Worm (Caenorhabditis elegans): ENCODE measurements around the gene Y53F4B.20.

The Y53F4B.20 gene

DNA sequence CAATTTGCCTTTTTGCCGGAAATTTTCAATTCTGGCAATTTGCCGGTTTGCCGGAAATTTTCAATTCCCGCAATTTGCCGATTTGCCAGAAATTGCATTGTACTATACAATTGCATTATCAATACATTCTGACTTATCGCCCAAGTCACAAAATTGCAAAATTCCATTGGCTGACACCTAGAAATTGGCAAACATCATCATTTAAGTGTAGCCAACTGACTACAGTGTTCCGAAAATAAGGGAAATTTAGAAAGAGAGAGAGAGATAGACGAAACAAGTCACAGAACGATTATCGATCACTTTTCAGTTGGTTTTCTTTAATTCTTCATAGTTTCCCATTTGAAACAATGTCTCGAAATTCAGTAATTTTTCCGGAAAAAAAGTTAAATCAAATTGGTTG lies 27.1 kb downstream of the Y53F4B.20 start:
- TF ChIP-seq zag-1 (tag; optimal IDR thresholded peaks at IDR 0.05) (no peak), egl-27 (tag; optimal IDR thresholded peaks at IDR 0.05) (no peak), xbp-1 (tag; optimal IDR thresholded peaks at IDR 0.05) (no peak), dsc-1 (tag; optimal IDR thresholded peaks at IDR 0.05) (no peak), efl-3 (GFP tag; optimal IDR thresholded peaks at IDR 0.05) (no peak), jun-1 (tag; optimal IDR thresholded peaks at IDR 0.05) (no peak), fkh-10 (GFP tag; optimal IDR thresholded peaks at IDR 0.05) (no peak), aha-1 (tag; optimal IDR thresholded peaks at IDR 0.05) (no peak), unc-98 (GFP tag; IDR thresholded peaks at IDR 0.05) (no peak), unc-62 (GFP tag; optimal IDR thresholded peaks at IDR 0.05) (no peak), unc-86 (tag; optimal IDR thresholded peaks at IDR 0.05) (no peak), efl-1 (optimal IDR thresholded peaks at IDR 0.05) (no peak), efl-1 (GFP tag; optimal IDR thresholded peaks at IDR 0.05 in 1 of 2) (peak in 1 of 2 experiments; percentile 78), pax-3 (tag; optimal IDR thresholded peaks at IDR 0.05) (no peak), ztf-4 (tag; optimal IDR thresholded peaks at IDR 0.05) (no peak), C16A3.4 (tag; optimal IDR thresholded peaks at IDR 0.05) (peak; percentile 0), elt-2 (tag; optimal IDR thresholded peaks at IDR 0.05) (peak; percentile 60), swsn-7 (tag; optimal IDR thresholded peaks at IDR 0.05) (no peak), lin-14 (GFP tag; optimal IDR thresholded peaks at IDR 0.05) (no peak), nhr-12 (tag; optimal IDR thresholded peaks at IDR 0.05) (no peak), irx-1 (tag; optimal IDR thresholded peaks at IDR 0.05) (no peak), nhr-47 (tag; optimal IDR thresholded peaks at IDR 0.05) (no peak), nhr-77 (tag; optimal IDR thresholded peaks at IDR 0.05) (no peak), skn-1 (tag; optimal IDR thresholded peaks at IDR 0.05) (no peak), nhr-19 (GFP tag; conservative IDR thresholded peaks at IDR 0.05) (peak; percentile 46), snu-23 (GFP tag; optimal IDR thresholded peaks at IDR 0.05) (peak; percentile 50), blmp-1 (tag; optimal IDR thresholded peaks at IDR 0.05) (peak; percentile 72), pag-3 (tag; optimal IDR thresholded peaks at IDR 0.05; ENCODE audit: borderline replicate concordance, insufficient read depth) (no peak), mep-1 (tag; optimal IDR thresholded peaks at IDR 0.05) (no peak), alr-1 (tag; optimal IDR thresholded peaks at IDR 0.05; ENCODE audit: borderline replicate concordance) (no peak), nhr-28 (tag; optimal IDR thresholded peaks at IDR 0.05) (no peak), nhr-90 (tag; optimal IDR thresholded peaks at IDR 0.05; ENCODE audit: poor library complexity) (peak; percentile 12), lin-15B (tag; optimal IDR thresholded peaks at IDR 0.05) (no peak), sup-37 (GFP tag; optimal IDR thresholded peaks at IDR 0.05) (no peak), elt-3 (tag; optimal IDR thresholded peaks at IDR 0.05) (peak in 1 of 6 experiments; percentile 4), unc-30 (tag; optimal IDR thresholded peaks at IDR 0.05) (no peak), mdl-1 (tag; optimal IDR thresholded peaks at IDR 0.05) (no peak), nhr-85 (tag) (peak; percentile 59), sox-4 (tag; optimal IDR thresholded peaks at IDR 0.05) (no peak), egl-13 (tag; optimal IDR thresholded peaks at IDR 0.05) (no peak), lsy-2 (tag; optimal IDR thresholded peaks at IDR 0.05) (no peak), nhr-71 (tag; optimal IDR thresholded peaks at IDR 0.05) (peak; percentile 33), hlh-17 (GFP tag; optimal IDR thresholded peaks at IDR 0.05; ENCODE audit: borderline replicate concordance) (no peak), nhr-20 (tag; optimal IDR thresholded peaks at IDR 0.05) (peak; percentile 86), lin-39 (tag; optimal IDR thresholded peaks at IDR 0.05) (no peak), lin-35 (GFP tag; optimal IDR thresholded peaks at IDR 0.05) (peak in 1 of 2 experiments; percentile 54), ceh-63 (GFP tag; optimal IDR thresholded peaks at IDR 0.05) (no peak), ceh-90 (tag; optimal IDR thresholded peaks at IDR 0.05) (no peak), pqm-1 (tag; optimal IDR thresholded peaks at IDR 0.05) (no peak), vab-15 (tag; optimal IDR thresholded peaks at IDR 0.05) (no peak), nhr-11 (tag; optimal IDR thresholded peaks at IDR 0.05) (no peak), unc-130 (tag; optimal IDR thresholded peaks at IDR 0.05) (no peak), fos-1 (tag; optimal IDR thresholded peaks at IDR 0.05) (no peak), ceh-8 (GFP tag; optimal IDR thresholded peaks at IDR 0.05) (no peak)

All from whole organism, L1 larva.